Worm (Caenorhabditis elegans) whole organism, young adult: Measurements from ENCODE around the gene Y69H2.17.
A peak's percentile ranks its signal among the peaks of the same experiment; 100 is the strongest.

Experiments
- B0261.1 ChIP-seq: sonication (generic microtip); optimal IDR thresholded peaks from 2 replicates; lab custom pipeline; 2016; ENCODE audit warnings: mild to moderate bottlenecking, missing genetic modification characterization, moderate library complexity, missing compliant biosample characterization
- B0336.3 ChIP-seq: fragments of 200-800 bp; sonication (Bioruptor generic); IDR thresholded peaks from 2 replicates; pipeline ENCODE4 v1.3.6; 2022; ENCODE audit warnings: missing genetic modification characterization, missing compliant biosample characterization
- F33H1.4 ChIP-seq: fragments of 200-800 bp; sonication (Bioruptor generic); IDR thresholded peaks from 2 replicates; pipeline ENCODE4 v1.3.6; 2022; ENCODE audit warnings: missing genetic modification reagents, missing genetic modification characterization, missing compliant biosample characterization
- F55B11.4 ChIP-seq: sonication (generic microtip); optimal IDR thresholded peaks from 2 replicates; lab custom pipeline; 2016; ENCODE audit warnings: missing compliant biosample characterization, missing genetic modification characterization, borderline replicate concordance; ENCODE audit not compliant: insufficient read depth
- F57A8.1 ChIP-seq: fragments of 200-800 bp; sonication (Bioruptor generic); optimal IDR thresholded peaks from 2 replicates; lab custom pipeline; 2018; ENCODE audit warnings: mild to moderate bottlenecking, missing genetic modification characterization, moderate library complexity, missing compliant biosample characterization
- F57C9.4 ChIP-seq: sonication (generic microtip); optimal IDR thresholded peaks from 2 replicates; lab custom pipeline; 2017; ENCODE audit warnings: mild to moderate bottlenecking, missing genetic modification characterization, missing compliant biosample characterization
- K11D2.4 ChIP-seq: fragments of 200-800 bp; sonication (Bioruptor generic); IDR thresholded peaks from 2 replicates; pipeline ENCODE4 v1.3.6; 2022; ENCODE audit warnings: missing genetic modification reagents, missing genetic modification characterization, missing compliant biosample characterization
- T07F8.4 ChIP-seq: sonication (generic microtip); optimal IDR thresholded peaks from 2 replicates; lab custom pipeline; 2016; ENCODE audit warnings: mild to moderate bottlenecking, missing genetic modification characterization, moderate library complexity, missing compliant biosample characterization
- Y79H2A.3 ChIP-seq: fragments of 200-800 bp; sonication (Bioruptor generic); conservative IDR thresholded peaks from 2 replicates; pipeline ENCODE4 v1.3.6; 2022; ENCODE audit warnings: missing genetic modification reagents, missing genetic modification characterization, missing compliant biosample characterization
- akir-1 ChIP-seq: fragments of 200-800 bp; sonication (Bioruptor generic); optimal IDR thresholded peaks from 2 replicates; lab custom pipeline; 2018; ENCODE audit warnings: mild to moderate bottlenecking, missing genetic modification characterization, moderate library complexity, missing compliant biosample characterization
- aptf-3 ChIP-seq: fragments of 200-800 bp; sonication (Bioruptor generic); IDR thresholded peaks from 2 replicates; pipeline ENCODE4 v1.3.6; 2022; ENCODE audit warnings: missing genetic modification characterization, missing compliant biosample characterization
- atf-7 ChIP-seq: sonication (generic microtip); optimal IDR thresholded peaks from 2 replicates; lab custom pipeline; 2017; ENCODE audit warnings: mild to moderate bottlenecking, missing genetic modification characterization, missing compliant biosample characterization
- bed-1 ChIP-seq: fragments of 200-800 bp; sonication (Bioruptor generic); IDR thresholded peaks from 2 replicates; pipeline ENCODE4 v1.3.6; 2022; ENCODE audit warnings: missing genetic modification reagents, missing genetic modification characterization, missing compliant biosample characterization
- cebp-1 ChIP-seq, 2 experiments: fragments of 200-800 bp in 1 of 2; sonication (Bioruptor generic) in 1 of 2; sonication (generic microtip) in 1 of 2; IDR thresholded peaks in 1 of 2; optimal IDR thresholded peaks in 1 of 2; 2 replicates each; pipeline versions ENCODE4 v1.3.6 to Lab custom; 2017 to 2022; ENCODE audit warnings: missing compliant biosample characterization in 2 of 2, missing genetic modification characterization in 2 of 2, mild to moderate bottlenecking in 1 of 2, missing genetic modification reagents in 1 of 2, moderate library complexity in 1 of 2
- ceh-58 ChIP-seq: fragments of 200-800 bp; sonication (Bioruptor generic); IDR thresholded peaks from 2 replicates; pipeline ENCODE4 v1.3.6; 2022; ENCODE audit warnings: missing genetic modification characterization, missing compliant biosample characterization
- ceh-91 ChIP-seq: fragments of 200-800 bp; sonication (Bioruptor generic); IDR thresholded peaks from 2 replicates; pipeline ENCODE4 v1.3.6; 2022; ENCODE audit warnings: missing genetic modification reagents, missing genetic modification characterization, missing compliant biosample characterization
- chd-7 ChIP-seq: sonication (generic microtip); optimal IDR thresholded peaks from 2 replicates; lab custom pipeline; 2016; ENCODE audit warnings: mild to moderate bottlenecking, missing genetic modification characterization, moderate library complexity, missing compliant biosample characterization
- die-1 ChIP-seq: sonication (generic microtip); optimal IDR thresholded peaks from 2 replicates; lab custom pipeline; 2016; ENCODE audit warnings: missing genotype, mild to moderate bottlenecking, missing genetic modification characterization, missing compliant biosample characterization
- dpff-1 ChIP-seq: sonication (generic microtip); optimal IDR thresholded peaks from 2 replicates; lab custom pipeline; 2017; ENCODE audit warnings: mild to moderate bottlenecking, missing genetic modification characterization, missing compliant biosample characterization
- efl-1 ChIP-seq: fragments of 150-350 bp; optimal IDR thresholded peaks from 2 replicates; lab custom pipeline; 2014; ENCODE audit warnings: missing biosample characterization, missing genetic modification reagents, missing genetic modification characterization
- egl-44 ChIP-seq: fragments of 200-800 bp; sonication (Bioruptor generic); IDR thresholded peaks from 2 replicates; pipeline ENCODE4 v1.3.6; 2022; ENCODE audit warnings: missing genetic modification reagents, missing genetic modification characterization, missing compliant biosample characterization
- ets-4 ChIP-seq: fragments of 200-800 bp; sonication (Bioruptor generic); optimal IDR thresholded peaks from 2 replicates; lab custom pipeline; 2018; ENCODE audit warnings: mild to moderate bottlenecking, missing genetic modification characterization, missing compliant biosample characterization
- hlh-12 ChIP-seq: sonication (generic microtip); optimal IDR thresholded peaks from 2 replicates; lab custom pipeline; 2016; ENCODE audit warnings: missing genetic modification characterization, missing compliant biosample characterization
- hmg-1.2 ChIP-seq: fragments of 200-800 bp; sonication (Bioruptor generic); IDR thresholded peaks from 2 replicates; pipeline ENCODE4 v1.3.6; 2022; ENCODE audit warnings: missing genetic modification reagents, missing genetic modification characterization, missing compliant biosample characterization
- hmg-20 ChIP-seq: fragments of 200-800 bp; sonication (Bioruptor generic); IDR thresholded peaks from 2 replicates; pipeline ENCODE4 v1.3.6; 2022; ENCODE audit warnings: missing genetic modification reagents, missing genetic modification characterization, missing compliant biosample characterization
- lin-35 ChIP-seq, 3 experiments: fragments of 150-350 bp in 2 of 3; sonication (generic microtip) in 1 of 3; optimal IDR thresholded peaks; 2 replicates each; lab custom pipeline; 2014 to 2018; ENCODE audit warnings: missing biosample characterization in 3 of 3, missing genetic modification characterization in 3 of 3, missing genetic modification reagents in 3 of 3
- lin-54 ChIP-seq: fragments of 200-800 bp; sonication (Bioruptor generic); optimal IDR thresholded peaks from 2 replicates; lab custom pipeline; 2018; ENCODE audit warnings: mild to moderate bottlenecking, missing genetic modification characterization, missing compliant biosample characterization
- lir-1 ChIP-seq: fragments of 200-800 bp; sonication (Bioruptor generic); conservative IDR thresholded peaks from 2 replicates; pipeline ENCODE4 v1.3.6; 2022; ENCODE audit warnings: missing genetic modification reagents, missing genetic modification characterization, missing compliant biosample characterization
- madf-6 ChIP-seq: fragments of 200-800 bp; sonication (Bioruptor generic); IDR thresholded peaks from 2 replicates; pipeline ENCODE4 v1.3.6; 2022; ENCODE audit warnings: missing genetic modification reagents, missing genetic modification characterization, missing compliant biosample characterization
- mcd-1 ChIP-seq: fragments of 200-800 bp; sonication (Bioruptor generic); IDR thresholded peaks from 2 replicates; pipeline ENCODE4 v1.3.6; 2022; ENCODE audit warnings: missing genetic modification reagents, missing genetic modification characterization, missing compliant biosample characterization
- mxl-1 ChIP-seq: sonication (generic microtip); optimal IDR thresholded peaks from 2 replicates; lab custom pipeline; 2016; ENCODE audit warnings: missing genetic modification characterization, missing compliant biosample characterization
- nfya-1 ChIP-seq: sonication (generic microtip); optimal IDR thresholded peaks from 2 replicates; lab custom pipeline; 2017; ENCODE audit warnings: antibody characterized with exemption, missing compliant biosample characterization, missing genetic modification characterization, borderline replicate concordance; ENCODE audit not compliant: insufficient read depth
- nhr-120 ChIP-seq: fragments of 200-800 bp; sonication (Bioruptor generic); IDR thresholded peaks from 2 replicates; pipeline ENCODE4 v1.3.6; 2022; ENCODE audit warnings: missing genetic modification characterization, missing compliant biosample characterization
- nhr-27 ChIP-seq: fragments of 200-800 bp; sonication (Bioruptor generic); optimal IDR thresholded peaks from 2 replicates; lab custom pipeline; 2018; ENCODE audit warnings: mild to moderate bottlenecking, missing genetic modification characterization, moderate library complexity, missing compliant biosample characterization
- rpc-1 ChIP-seq, 2 experiments: fragments of 150-350 bp in 1 of 2; sonication (generic microtip) in 1 of 2; optimal IDR thresholded peaks; 2 replicates each; lab custom pipeline; 2014 to 2018; ENCODE audit warnings: missing biosample characterization in 1 of 2, missing genetic modification characterization in 1 of 2, missing genetic modification reagents in 1 of 2, missing genotype in 1 of 2
- sdz-38 ChIP-seq: sonication (generic microtip); optimal IDR thresholded peaks from 2 replicates; lab custom pipeline; 2016; ENCODE audit warnings: missing genotype, missing genetic modification characterization, missing compliant biosample characterization
- snpc-4 ChIP-seq, 5 experiments: fragments of 150-350 bp in 1 of 5; sonication (generic microtip) in 4 of 5; optimal IDR thresholded peaks; 2 replicates each; lab custom pipeline; 2014 to 2018; ENCODE audit warnings: missing genetic modification characterization in 5 of 5, missing biosample characterization in 3 of 5, antibody characterized with exemption in 2 of 5, mild to moderate bottlenecking in 2 of 5, missing compliant biosample characterization in 2 of 5, missing genotype in 2 of 5, moderate library complexity in 2 of 5, missing genetic modification reagents in 1 of 5
- somi-1 ChIP-seq: fragments of 200-800 bp; sonication (Bioruptor generic); optimal IDR thresholded peaks from 2 replicates; lab custom pipeline; 2018; ENCODE audit warnings: mild to moderate bottlenecking, missing genetic modification characterization, missing compliant biosample characterization
- tbp1 ChIP-seq: fragments of 200-800 bp; sonication (Bioruptor generic); optimal IDR thresholded peaks from 2 replicates; lab custom pipeline; 2018; ENCODE audit warnings: mild to moderate bottlenecking, missing genetic modification characterization, missing compliant biosample characterization
- tbx-9 ChIP-seq: sonication (generic microtip); optimal IDR thresholded peaks from 2 replicates; lab custom pipeline; 2016; ENCODE audit warnings: borderline replicate concordance, missing genetic modification characterization, inconsistent platforms, missing compliant biosample characterization
- zim-3 ChIP-seq: sonication (generic microtip); optimal IDR thresholded peaks from 2 replicates; lab custom pipeline; 2017; ENCODE audit warnings: mild to moderate bottlenecking, missing genetic modification characterization, moderate library complexity, missing compliant biosample characterization
- ztf-28 ChIP-seq: fragments of 200-800 bp; sonication (Bioruptor generic); IDR thresholded peaks from 2 replicates; pipeline ENCODE4 v1.3.6; 2022; ENCODE audit warnings: missing genetic modification reagents, missing genetic modification characterization, missing compliant biosample characterization
- ztf-3 ChIP-seq: fragments of 200-800 bp; sonication (Bioruptor generic); optimal IDR thresholded peaks from 2 replicates; lab custom pipeline; 2018; ENCODE audit warnings: mild to moderate bottlenecking, missing genetic modification characterization, missing compliant biosample characterization

Gene Y69H2.17

DNA sequence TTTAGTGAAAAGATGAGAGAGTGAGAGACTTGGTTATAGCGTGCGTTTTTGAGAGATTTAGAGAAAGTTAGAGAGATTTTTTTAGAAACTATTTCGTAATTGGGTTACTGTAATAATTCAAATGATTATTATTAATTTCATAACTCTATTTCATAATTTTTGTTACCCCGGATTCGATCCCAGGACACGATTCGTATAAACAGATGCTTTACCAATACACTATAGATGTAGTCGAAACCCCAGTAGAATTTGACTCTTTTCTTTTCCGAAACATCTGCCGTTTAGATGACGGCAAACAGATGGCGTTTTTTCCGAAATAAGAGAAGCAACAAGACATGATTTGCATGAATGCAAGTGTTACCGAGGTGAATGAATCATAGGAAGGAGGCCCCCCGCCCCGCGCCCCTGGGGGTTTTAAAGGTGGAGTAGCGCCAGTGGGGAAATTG is 25.3 kb downstream of the Y69H2.17 start:
- TF ChIP-seq cebp-1 (GFP tag; IDR thresholded peaks at IDR 0.05; lab: Robert Waterston, UW) (peak; percentile 38; the same call in 1 of the 2 replicates), cebp-1 (tag; optimal IDR thresholded peaks at IDR 0.05; lab: Kevin White, UChicago) (no peak), tbp1 (GFP tag; lab: Kevin White, UChicago) (peak; percentile 70), aptf-3 (GFP tag; lab: Robert Waterston, UW) (peak; percentile 74; the same call in 1 of the 2 replicates), somi-1 (GFP tag; lab: Kevin White, UChicago) (no peak), B0261.1 (tag; lab: Kevin White, UChicago) (peak; percentile 26), hlh-12 (tag; lab: Kevin White, UChicago) (peak; percentile 14), tbx-9 (tag; lab: Kevin White, UChicago) (no peak), ceh-58 (GFP tag; lab: Robert Waterston, UW) (peak; percentile 86; the same call in 1 of the 2 replicates), nhr-120 (peak; percentile 86; the same call in 1 of the 2 replicates), rpc-1 (optimal IDR thresholded peaks at IDR 0.05; lab: Kevin White, UChicago) (peak; percentile 3), rpc-1 (tag; optimal IDR thresholded peaks at IDR 0.05; lab: Kevin White, UChicago) (peak; percentile 61)
- TF ChIP-seq, all 124 proteins: peak for 8

DNA sequence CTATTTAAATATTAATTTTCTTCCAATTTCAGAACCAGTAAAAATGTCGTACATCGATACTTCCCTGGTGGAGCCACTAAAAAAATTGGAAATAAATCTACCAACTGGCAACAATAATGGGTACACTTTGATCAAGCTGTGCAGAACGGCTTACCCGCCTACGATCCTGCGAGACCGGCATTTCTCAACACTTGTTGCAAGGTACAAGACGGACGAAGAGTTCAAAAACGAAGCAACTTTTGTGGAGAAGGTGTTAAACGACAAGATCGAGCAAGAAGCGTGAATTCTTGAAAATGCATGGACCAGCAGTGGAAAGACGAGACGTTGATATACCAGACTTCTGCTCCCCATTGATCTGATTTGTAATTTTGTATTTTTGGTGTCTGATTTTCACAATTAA is 26.6 kb downstream of the Y69H2.17 start:
- TF ChIP-seq aptf-3 (GFP tag; lab: Robert Waterston, UW) (peak; percentile 32; the same call in 1 of the 2 replicates), nhr-120 (peak; percentile 78; the same call in 1 of the 2 replicates), nfya-1 (tag; lab: Kevin White, UChicago) (peak; percentile 41), somi-1 (GFP tag; lab: Kevin White, UChicago) (no peak)

DNA sequence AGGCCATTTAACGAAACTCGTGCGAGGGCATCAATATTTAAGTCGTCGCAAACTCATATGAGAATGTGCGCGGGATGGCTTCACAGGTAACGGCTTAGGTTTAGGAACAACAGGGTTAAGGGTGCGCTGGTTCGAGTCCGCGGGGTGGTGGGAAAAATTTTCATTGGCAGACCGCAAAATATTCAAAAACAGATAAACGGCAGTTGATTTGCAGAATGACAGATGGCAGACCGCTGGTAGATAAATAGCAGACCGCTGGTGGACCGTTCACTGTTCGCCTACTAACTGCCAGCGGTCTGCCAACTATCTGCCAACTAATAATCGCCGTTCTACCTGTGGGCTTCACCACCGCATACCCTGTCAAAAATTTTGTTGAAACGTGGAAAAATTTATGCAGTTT is 27.4 kb downstream of the Y69H2.17 start:
- TF ChIP-seq chd-7 (tag; lab: Kevin White, UChicago) = no peak
- no peak for TF ChIP-seq B0336.3 (GFP tag; lab: Robert Waterston, UW)
- peak; percentile 97 for TF ChIP-seq bed-1
- no peak for TF ChIP-seq lin-54 (GFP tag; lab: Kevin White, UChicago)
- TF ChIP-seq dpff-1 (tag; lab: Kevin White, UChicago) = no peak
- TF ChIP-seq nhr-27 (tag; lab: Kevin White, UChicago) = no peak
- no peak for TF ChIP-seq lin-35 (GFP tag; optimal IDR thresholded peaks at IDR 0.05; lab: Kevin White, UChicago)
- peak; percentile 69; the same call in 1 of the 2 replicates for TF ChIP-seq egl-44 (GFP tag; lab: Robert Waterston, UW)
- TF ChIP-seq mxl-1 = no peak
- no peak for TF ChIP-seq ceh-58 (GFP tag; lab: Robert Waterston, UW)
- TF ChIP-seq F55B11.4 (tag; lab: Kevin White, UChicago) = no peak
- TF ChIP-seq ztf-3 (GFP tag; lab: Kevin White, UChicago) = no peak
- TF ChIP-seq Y79H2A.3 = no peak
- no peak for TF ChIP-seq ceh-91 (GFP tag; lab: Robert Waterston, UW)
- no peak for TF ChIP-seq hmg-20 (GFP tag; lab: Robert Waterston, UW)
- TF ChIP-seq snpc-4 (GFP tag; optimal IDR thresholded peaks at IDR 0.05; lab: Kevin White, UChicago) = no peak
- peak in 1 of 4 experiments; percentile 52 for TF ChIP-seq snpc-4 (tag; optimal IDR thresholded peaks at IDR 0.05; lab: Kevin White, UChicago)
- TF ChIP-seq madf-6 (GFP tag; lab: Robert Waterston, UW) = no peak
- TF ChIP-seq F57C9.4 (tag; lab: Kevin White, UChicago) = no peak
- peak; percentile 24 for TF ChIP-seq die-1 (tag; lab: Kevin White, UChicago)
- TF ChIP-seq lir-1 (GFP tag; lab: Robert Waterston, UW) = no peak
- no peak for TF ChIP-seq ets-4 (GFP tag; lab: Kevin White, UChicago)
- TF ChIP-seq nfya-1 (tag; lab: Kevin White, UChicago) = no peak
- no peak for TF ChIP-seq efl-1 (GFP tag; lab: Kevin White, UChicago)
- no peak for TF ChIP-seq sdz-38 (tag; lab: Kevin White, UChicago)
- TF ChIP-seq mcd-1 (GFP tag; lab: Robert Waterston, UW) = no peak
- no peak for TF ChIP-seq K11D2.4 (GFP tag; lab: Robert Waterston, UW)
- no peak for TF ChIP-seq atf-7 (tag; lab: Kevin White, UChicago)
- TF ChIP-seq zim-3 (tag; lab: Kevin White, UChicago) = no peak
- no peak for TF ChIP-seq hmg-1.2
- TF ChIP-seq ztf-28 (GFP tag; lab: Robert Waterston, UW) = no peak
- no peak for TF ChIP-seq akir-1
- TF ChIP-seq F57A8.1 (GFP tag; lab: Kevin White, UChicago) = no peak
- TF ChIP-seq T07F8.4 (tag; lab: Kevin White, UChicago) = no peak
- TF ChIP-seq F33H1.4 (GFP tag; lab: Robert Waterston, UW) = no peak
